Fruit fly (Drosophila melanogaster): ENCODE results near the gene pths.

dm6 chr2L:21153844-21154243 is 10.8 kb downstream of the pths start:
- TF ChIP-seq CG9932 (GFP tag; IDR thresholded peaks at IDR 0.05): no peak
- TF ChIP-seq Dref (GFP tag; IDR thresholded peaks at IDR 0.05): peak; percentile 52
- TF ChIP-seq pb (GFP tag; optimal IDR thresholded peaks at IDR 0.05): no peak
- TF ChIP-seq CG10959 (GFP tag; IDR thresholded peaks at IDR 0.05): no peak
- TF ChIP-seq Dp (GFP tag; optimal IDR thresholded peaks at IDR 0.05): peak; percentile 41
- TF ChIP-seq pita (GFP tag; optimal IDR thresholded peaks at IDR 0.05): no peak
- TF ChIP-seq Rx (GFP tag; IDR thresholded peaks at IDR 0.05): no peak
- TF ChIP-seq CG3838 (GFP tag; optimal IDR thresholded peaks at IDR 0.05): no peak
- TF ChIP-seq CG17829 (tag; optimal IDR thresholded peaks at IDR 0.05): no peak
